Fruit fly (Drosophila melanogaster) whole organism, pupa: ENCODE data around the gene Atac1.

Experiments used
- CG12605 ChIP-seq: fragments of 200-800 bp; sonication (Bioruptor generic); IDR thresholded peaks from 2 replicates; pipeline ENCODE4 v1.3.6; 2022; ENCODE audit warnings: missing biosample characterization, missing genetic modification characterization
- CG15710 ChIP-seq: fragments of 200-800 bp; sonication (Bioruptor generic); optimal IDR thresholded peaks from 2 replicates; lab custom pipeline; 2018; ENCODE audit warnings: missing biosample characterization, mild to moderate bottlenecking, missing genetic modification characterization, moderate library complexity
- CG4496 ChIP-seq: fragments of 200-800 bp; sonication (Bioruptor generic); IDR thresholded peaks from 3 replicates; pipeline ENCODE4 v1.3.6; 2022; ENCODE audit warnings: missing biosample characterization, missing genetic modification characterization
- EcR ChIP-seq: fragments of 200-800 bp; sonication (Bioruptor generic); optimal IDR thresholded peaks from 3 replicates; lab custom pipeline; 2019; ENCODE audit warnings: missing biosample characterization, missing genetic modification characterization, mild to moderate bottlenecking, moderate library complexity, missing genetic modification reagents
- Pif1A ChIP-seq: fragments of 200-800 bp; sonication (Bioruptor generic); optimal IDR thresholded peaks from 3 replicates; lab custom pipeline; 2016; ENCODE audit warnings: missing biosample characterization, missing genetic modification characterization
- Snoo ChIP-seq: fragments of 200-800 bp; sonication (Bioruptor generic); optimal IDR thresholded peaks from 3 replicates; lab custom pipeline; 2017; ENCODE audit warnings: missing biosample characterization, mild to moderate bottlenecking, missing genetic modification characterization, inconsistent platforms

DNA sequence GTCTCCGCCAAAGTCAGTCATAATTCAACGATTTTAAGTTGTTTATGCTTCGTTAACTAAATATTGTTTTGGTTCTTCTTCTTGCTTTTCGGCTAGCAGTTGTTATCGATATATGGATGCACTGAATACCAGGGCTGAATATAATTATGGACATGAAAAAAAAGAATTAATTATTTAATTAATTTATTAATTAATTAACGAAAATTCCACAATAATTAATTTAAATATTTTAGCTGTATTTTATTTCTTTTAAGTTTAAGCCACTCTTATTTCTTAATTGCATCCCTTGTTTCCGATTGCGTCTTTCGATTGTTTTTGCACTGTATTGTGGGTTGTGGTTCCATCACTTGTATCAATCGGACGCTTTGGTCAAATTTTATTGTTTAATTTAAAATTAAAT, 10.0 kb downstream of the Atac1 start, which contains the start of the genes Gas41 and SA1:
- TF ChIP-seq CG12605 (GFP tag; lab: Robert Waterston, UW) (no peak), CG4496 (peak; percentile 87), Snoo (tag; lab: Kevin White, UChicago) (peak; percentile 30), Pif1A (GFP tag; lab: Kevin White, UChicago) (no peak), CG15710 (tag; lab: Kevin White, UChicago) (peak; percentile 92), EcR (GFP tag; lab: Kevin White, UChicago) (no peak)
